Worm (Caenorhabditis elegans): ENCODE measurements around the gene C06A1.6.

The C06A1.6 gene

DNA sequence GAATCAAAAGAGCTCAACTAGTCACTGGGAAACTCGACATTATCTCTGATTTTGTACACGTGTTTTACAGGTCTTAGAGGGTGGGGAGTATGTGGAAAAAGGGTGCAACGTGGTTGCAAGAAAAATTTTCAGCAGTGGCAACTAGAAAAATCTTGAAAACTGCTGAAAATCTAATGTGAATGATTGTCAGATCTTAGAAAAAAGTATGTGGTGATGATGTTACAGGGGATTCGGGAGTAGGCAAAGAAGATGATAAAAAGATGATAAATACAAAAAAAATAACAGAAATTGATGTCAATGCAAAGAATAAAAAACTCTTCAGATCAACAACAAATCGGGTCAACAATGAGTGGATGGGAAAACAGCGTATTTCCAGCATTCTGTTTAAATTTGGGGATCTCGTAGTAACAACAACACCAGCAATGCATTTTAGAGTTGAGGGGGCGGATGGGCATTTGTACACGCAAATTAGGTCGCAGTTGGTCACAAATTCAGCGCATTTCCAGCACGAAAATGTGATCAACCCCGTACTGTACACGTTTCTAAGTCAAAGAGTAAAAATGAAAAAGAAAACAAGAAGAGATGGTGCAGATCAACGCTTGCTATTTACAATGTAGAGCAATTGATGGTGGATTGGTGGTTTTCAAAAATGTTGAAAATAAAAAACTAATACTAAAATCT lies 20.9 kb downstream of the C06A1.6 start (continued):
- TF ChIP-seq lin-29 (GFP tag; IDR thresholded peaks at IDR 0.05), result peak; percentile 37; the same call in 1 of the 2 replicates
- no peak for TF ChIP-seq nhr-76 (tag; optimal IDR thresholded peaks at IDR 0.05)
- TF ChIP-seq nhr-111 (GFP tag; optimal IDR thresholded peaks at IDR 0.05), result no peak
- TF ChIP-seq nhr-48 (tag; optimal IDR thresholded peaks at IDR 0.05), result no peak
- TF ChIP-seq ZK546.5 (tag; optimal IDR thresholded peaks at IDR 0.05), result no peak
- TF ChIP-seq rbr-2 (tag; optimal IDR thresholded peaks at IDR 0.05), result no peak
- TF ChIP-seq set-16 (GFP tag; IDR thresholded peaks at IDR 0.05), result no peak
- no peak for TF ChIP-seq unc-130 (GFP tag; optimal IDR thresholded peaks at IDR 0.05)
- peak; percentile 17 for TF ChIP-seq mep-1 (tag; optimal IDR thresholded peaks at IDR 0.05)
- no peak for TF ChIP-seq snpc-1.2 (GFP tag; IDR thresholded peaks at IDR 0.05)
- TF ChIP-seq ZK337.2 (GFP tag; IDR thresholded peaks at IDR 0.05), result no peak
- TF ChIP-seq lin-39 (tag; optimal IDR thresholded peaks at IDR 0.05), result no peak

DNA sequence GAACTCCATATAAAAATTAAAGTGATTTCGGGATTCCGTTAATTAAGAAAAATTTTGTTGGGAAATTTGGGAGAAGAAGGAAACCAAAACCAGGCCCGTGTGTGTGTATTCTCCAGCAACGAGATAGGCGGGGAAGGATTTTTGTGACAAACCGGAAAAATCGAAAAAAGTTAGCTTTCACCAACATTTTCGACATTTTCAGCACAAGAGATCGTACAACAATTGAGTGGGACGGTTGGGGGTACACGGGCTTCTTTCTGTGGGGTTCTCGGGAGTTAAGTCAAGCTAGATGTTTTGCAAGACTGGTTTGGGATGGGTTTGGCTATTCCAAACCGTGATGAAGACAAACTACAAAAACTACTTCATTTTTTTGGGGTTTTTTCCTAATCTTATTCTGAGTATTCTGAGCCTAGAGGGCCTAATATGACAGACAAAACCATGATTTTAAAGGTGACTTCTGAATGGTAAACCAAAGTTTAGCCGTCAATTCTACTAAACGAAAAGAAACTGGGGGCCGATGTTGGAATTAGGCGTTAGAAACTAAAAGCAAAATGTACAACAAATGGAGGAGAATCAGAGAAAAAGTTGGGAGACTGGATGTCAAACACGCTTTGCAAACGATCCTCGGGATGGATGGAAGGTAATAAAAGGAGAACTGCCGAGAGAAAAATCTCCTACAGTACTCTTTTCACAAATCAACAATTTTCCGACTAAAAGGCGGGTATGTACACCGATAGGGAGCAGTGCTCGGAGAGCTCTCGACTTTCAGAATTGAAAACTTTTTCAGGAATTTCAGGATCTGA lies 21.6 kb downstream of the C06A1.6 start:
- TF ChIP-seq spr-3 (GFP tag; optimal IDR thresholded peaks at IDR 0.05), result peak; percentile 36
- TF ChIP-seq ama-1 (optimal IDR thresholded peaks at IDR 0.05), result peak; percentile 90
- TF ChIP-seq egl-27 (tag; optimal IDR thresholded peaks at IDR 0.05), result no peak
- TF ChIP-seq Y48G9A.11 (GFP tag; IDR thresholded peaks at IDR 0.05), result peak; percentile 22; the same call in 1 of the 2 replicates
- peak; percentile 57; the same call in 1 of the 2 replicates for TF ChIP-seq D1046.2 (GFP tag; IDR thresholded peaks at IDR 0.05)
- peak; percentile 11; the same call in 1 of the 2 replicates for TF ChIP-seq tag-97 (GFP tag; IDR thresholded peaks at IDR 0.05)
- no peak for TF ChIP-seq zag-1 (tag; optimal IDR thresholded peaks at IDR 0.05)
- TF ChIP-seq ZK546.5 (tag; optimal IDR thresholded peaks at IDR 0.05), result no peak
- peak; percentile 21 for TF ChIP-seq mes-2 (tag; optimal IDR thresholded peaks at IDR 0.05; ENCODE audit: poor library complexity, severe bottlenecking)
- peak; percentile 39; the same call in 1 of the 2 replicates for TF ChIP-seq tra-1 (GFP tag; IDR thresholded peaks at IDR 0.05)
- TF ChIP-seq Y5F2A.4 (GFP tag; optimal IDR thresholded peaks at IDR 0.05), result no peak
- TF ChIP-seq nhr-25 (tag; optimal IDR thresholded peaks at IDR 0.05; ENCODE audit: borderline replicate concordance, insufficient read depth), result peak; percentile 72
- TF ChIP-seq lin-29 (GFP tag; IDR thresholded peaks at IDR 0.05), result peak; percentile 52
- peak; percentile 55; the same call in 1 of the 2 replicates for TF ChIP-seq ZK337.2 (GFP tag; IDR thresholded peaks at IDR 0.05)
- peak; percentile 42 for TF ChIP-seq lin-38 (GFP tag; IDR thresholded peaks at IDR 0.05)
- no peak for TF ChIP-seq hlh-11 (tag; optimal IDR thresholded peaks at IDR 0.05)
- TF ChIP-seq daf-16 (GFP tag; optimal IDR thresholded peaks at IDR 0.05), result no peak
- peak; percentile 17 for TF ChIP-seq daf-16 (tag; optimal IDR thresholded peaks at IDR 0.05)
- peak; percentile 51; the same call in 1 of the 2 replicates for TF ChIP-seq php-3 (GFP tag; IDR thresholded peaks at IDR 0.05)
- TF ChIP-seq mep-1 (tag; optimal IDR thresholded peaks at IDR 0.05), result peak; percentile 53
- TF ChIP-seq spr-1 (tag; optimal IDR thresholded peaks at IDR 0.05), result no peak
- TF ChIP-seq attf-4 (tag; optimal IDR thresholded peaks at IDR 0.05), result peak; percentile 22
- TF ChIP-seq aly-2 (tag; optimal IDR thresholded peaks at IDR 0.05), result no peak
- peak; percentile 14; the same call in 1 of the 2 replicates for TF ChIP-seq Y105C5A.15 (GFP tag; IDR thresholded peaks at IDR 0.05)
- TF ChIP-seq lsy-2 (tag; optimal IDR thresholded peaks at IDR 0.05), result peak in 1 of 2 experiments; percentile 29
- TF ChIP-seq F10B5.3 (tag; optimal IDR thresholded peaks at IDR 0.05), result no peak
- no peak for TF ChIP-seq ztf-11 (tag; optimal IDR thresholded peaks at IDR 0.05)
- peak; percentile 2; the same call in 1 of the 2 replicates for TF ChIP-seq dmd-9 (GFP tag; IDR thresholded peaks at IDR 0.05)
- TF ChIP-seq zfp-2 (tag; optimal IDR thresholded peaks at IDR 0.05), result no peak
- TF ChIP-seq hif-1 (tag; optimal IDR thresholded peaks at IDR 0.05), result no peak
- TF ChIP-seq vab-7 (GFP tag; IDR thresholded peaks at IDR 0.05), result 0 out of 2 replicates have a peak, but pooled peaks have one; percentile 9
- 0 out of 2 replicates have a peak, but pooled peaks have one; percentile 6 for TF ChIP-seq F26F4.8 (GFP tag; conservative IDR thresholded peaks at IDR 0.05)
- peak; percentile 1 for TF ChIP-seq gei-8 (GFP tag; optimal IDR thresholded peaks at IDR 0.05)
- TF ChIP-seq nhr-237 (tag; optimal IDR thresholded peaks at IDR 0.05), result no peak
- TF ChIP-seq madf-9 (GFP tag; conservative IDR thresholded peaks at IDR 0.05), result peak; percentile 4; the same call in 1 of the 2 replicates
- no peak for TF ChIP-seq nhr-10 (tag; optimal IDR thresholded peaks at IDR 0.05)
- TF ChIP-seq ces-1 (GFP tag; optimal IDR thresholded peaks at IDR 0.05), result no peak
- no peak for TF ChIP-seq nhr-42 (GFP tag; IDR thresholded peaks at IDR 0.05)
